Worm (Caenorhabditis elegans) whole organism, L3 larva: ENCODE results near the gene arrd-22.

Source experiments
- R02D3.7 ChIP-seq: fragments of 150-350 bp; optimal IDR thresholded peaks from 2 replicates; lab custom pipeline; 2014; ENCODE audit warnings: missing biosample characterization, missing genetic modification characterization
- fos-1 ChIP-seq: fragments of 150-350 bp; optimal IDR thresholded peaks from 2 replicates; lab custom pipeline; 2014; ENCODE audit warnings: missing biosample characterization, missing genetic modification characterization
- lin-39 ChIP-seq: fragments of 150-350 bp; optimal IDR thresholded peaks from 2 replicates; lab custom pipeline; 2018; ENCODE audit warnings: missing biosample characterization, missing genetic modification reagents, missing genetic modification characterization
- mdl-1 ChIP-seq: fragments of 150-350 bp; optimal IDR thresholded peaks from 2 replicates; lab custom pipeline; 2014; ENCODE audit warnings: missing biosample characterization, missing genetic modification characterization
- nhr-28 ChIP-seq: fragments of 150-350 bp; optimal IDR thresholded peaks from 2 replicates; lab custom pipeline; 2014; ENCODE audit warnings: missing biosample characterization, missing genetic modification characterization

ce11 chrV:3454620-3455019, 44.3 kb downstream of the arrd-22 start:
- TF ChIP-seq R02D3.7 (no peak), fos-1 (tag; lab: Kevin White, UChicago) (no peak), lin-39 (tag; lab: Kevin White, UChicago) (peak; percentile 22), mdl-1 (tag; lab: Kevin White, UChicago) (no peak), nhr-28 (tag; lab: Kevin White, UChicago) (no peak)
